Worm (Caenorhabditis elegans): Measurements from ENCODE around the gene Y19D10B.8.
A peak's percentile ranks its signal among the peaks of the same experiment; 100 is the strongest.
"Not testable (repeated sequence)": the region's sequence is repeated elsewhere in the genome, so short reads cannot be mapped to it uniquely, and the experiment has no call there.

Y19D10B.8 gene

ce11 chrV:2342083-2342482 is 41.3 kb upstream of the Y19D10B.8 start (continued):
- TF ChIP-seq T26A5.8 (tag; optimal IDR thresholded peaks at IDR 0.05) = no peak
- peak; percentile 27; the same call in 1 of the 2 replicates for TF ChIP-seq egrh-3 (GFP tag; IDR thresholded peaks at IDR 0.05)

ce11 chrV:2341285-2341684 is 40.5 kb upstream of the Y19D10B.8 start, which contains the start of gene irld-30:
TSS of gene irld-30 (minus strand) at chrV:2341385.
- TF ChIP-seq snpc-1.3 (tag; optimal IDR thresholded peaks at IDR 0.05; ENCODE audit: insufficient read depth) = no peak
- no peak for TF ChIP-seq C17E4.6 (GFP tag; IDR thresholded peaks at IDR 0.05)
- no peak for TF ChIP-seq attf-3 (GFP tag; conservative IDR thresholded peaks at IDR 0.05)
- no peak for TF ChIP-seq madf-8 (GFP tag; conservative IDR thresholded peaks at IDR 0.05)
- no peak for TF ChIP-seq mcd-1 (GFP tag; IDR thresholded peaks at IDR 0.05)
- TF ChIP-seq unc-62 (GFP tag; optimal IDR thresholded peaks at IDR 0.05) = no peak
- no peak for TF ChIP-seq lsl-1 (GFP tag; optimal IDR thresholded peaks at IDR 0.05)

ce11 chrV:2338538-2338937 is 37.7 kb upstream of the Y19D10B.8 start, which contains the start of gene irld-29:
TSS of gene irld-29 (minus strand) at chrV:2338638.
- TF ChIP-seq snpc-1.1 (tag; optimal IDR thresholded peaks at IDR 0.05; ENCODE audit: insufficient read depth) = no peak
- TF ChIP-seq tbx-9 (tag; optimal IDR thresholded peaks at IDR 0.05; ENCODE audit: borderline replicate concordance) = no peak
- TF ChIP-seq lin-26 (GFP tag; IDR thresholded peaks at IDR 0.05) = no peak
- no peak for TF ChIP-seq bed-2 (GFP tag; IDR thresholded peaks at IDR 0.05)
- no peak for TF ChIP-seq ceh-91 (GFP tag; IDR thresholded peaks at IDR 0.05)
- TF ChIP-seq F33H1.4 (GFP tag; IDR thresholded peaks at IDR 0.05) = no peak
- TF ChIP-seq sptf-2 (GFP tag; optimal IDR thresholded peaks at IDR 0.05) = no peak
- TF ChIP-seq mes-4 (tag; optimal IDR thresholded peaks at IDR 0.05) = no peak

- TF ChIP-seq lag-1 (GFP tag; IDR thresholded peaks at IDR 0.05) (no peak), zim-3 (tag; optimal IDR thresholded peaks at IDR 0.05) (no peak), nhr-27 (tag; optimal IDR thresholded peaks at IDR 0.05) (no peak), ccch-3 (GFP tag; optimal IDR thresholded peaks at IDR 0.05) (no peak), B0336.3 (GFP tag; IDR thresholded peaks at IDR 0.05) (no peak), B0035.1 (tag; optimal IDR thresholded peaks at IDR 0.05) (no peak), dpl-1 (GFP tag; optimal IDR thresholded peaks at IDR 0.05) (no peak), ztf-25 (GFP tag; IDR thresholded peaks at IDR 0.05) (no peak), ets-4 (GFP tag; optimal IDR thresholded peaks at IDR 0.05) (no peak), madf-10 (tag; optimal IDR thresholded peaks at IDR 0.05) (no peak), hmg-1.2 (GFP tag; IDR thresholded peaks at IDR 0.05) (no peak), Y53F4B.3 (GFP tag; IDR thresholded peaks at IDR 0.05) (no peak), ZK185.1 (tag; optimal IDR thresholded peaks at IDR 0.05; ENCODE audit: poor library complexity, severe bottlenecking) (no peak)
Measured at ce11 chrV:2336151-2336550, 35.3 kb upstream of the Y19D10B.8 start, which contains the start of gene irld-28. TSS of gene irld-28 (minus strand) at chrV:2336251.

ce11 chrV:2332837-2333236 is 32.0 kb upstream of the Y19D10B.8 start:
- TF ChIP-seq madf-6 (GFP tag; IDR thresholded peaks at IDR 0.05) (0 out of 2 replicates have a peak, but pooled peaks have one; percentile 7), egrh-3 (GFP tag; IDR thresholded peaks at IDR 0.05) (peak; percentile 72; the same call in 1 of the 2 replicates), snpc-4 (tag; optimal IDR thresholded peaks at IDR 0.05) (peak in 1 of 4 experiments; percentile 8), mcd-1 (GFP tag; IDR thresholded peaks at IDR 0.05) (peak; percentile 52), aptf-3 (GFP tag; IDR thresholded peaks at IDR 0.05) (0 out of 2 replicates have a peak, but pooled peaks have one; percentile 70)
- TF ChIP-seq snpc-4 (GFP tag; optimal IDR thresholded peaks at IDR 0.05) = not testable (repeated sequence)
